Fruit fly (Drosophila melanogaster) whole organism, pupa: Measurements from ENCODE around the gene alt.

Experiments used
- CG15710 ChIP-seq: fragments of 200-800 bp; sonication (Bioruptor generic); optimal IDR thresholded peaks from 2 replicates; lab custom pipeline; 2018; ENCODE audit warnings: missing biosample characterization, mild to moderate bottlenecking, missing genetic modification characterization, moderate library complexity
- CG32121 ChIP-seq: fragments of 200-800 bp; sonication (Bioruptor generic); IDR thresholded peaks from 2 replicates; pipeline ENCODE4 v1.3.6; 2022; ENCODE audit warnings: missing biosample characterization, missing genetic modification characterization
- CG8159 ChIP-seq: fragments of 200-800 bp; sonication (Bioruptor generic); optimal IDR thresholded peaks from 3 replicates; lab custom pipeline; 2018; ENCODE audit warnings: missing biosample characterization, mild to moderate bottlenecking, missing genetic modification characterization, moderate library complexity
- EcR ChIP-seq: fragments of 200-800 bp; sonication (Bioruptor generic); optimal IDR thresholded peaks from 3 replicates; lab custom pipeline; 2019; ENCODE audit warnings: missing biosample characterization, missing genetic modification characterization, mild to moderate bottlenecking, moderate library complexity, missing genetic modification reagents
- Ets98B ChIP-seq: fragments of 200-800 bp; sonication (Bioruptor generic); IDR thresholded peaks from 2 replicates; pipeline ENCODE4 v1.3.6; 2022; ENCODE audit warnings: missing biosample characterization, missing genetic modification characterization
- Pif1A ChIP-seq: fragments of 200-800 bp; sonication (Bioruptor generic); optimal IDR thresholded peaks from 3 replicates; lab custom pipeline; 2016; ENCODE audit warnings: missing biosample characterization, missing genetic modification characterization
- Snoo ChIP-seq: fragments of 200-800 bp; sonication (Bioruptor generic); optimal IDR thresholded peaks from 3 replicates; lab custom pipeline; 2017; ENCODE audit warnings: missing biosample characterization, mild to moderate bottlenecking, missing genetic modification characterization, inconsistent platforms
- gl ChIP-seq: fragments of 200-800 bp; sonication (Bioruptor generic); optimal IDR thresholded peaks from 2 replicates; lab custom pipeline; 2018; ENCODE audit warnings: missing biosample characterization, mild to moderate bottlenecking, missing genetic modification characterization

dm6 chr3R:17680639-17681302 lies 1.5 kb downstream of the alt start:
- peak; percentile 23 for TF ChIP-seq CG15710 (tag; lab: Kevin White, UChicago)
- TF ChIP-seq CG8159 (tag; lab: Kevin White, UChicago): no peak
- no peak for TF ChIP-seq Pif1A (GFP tag; lab: Kevin White, UChicago)
- peak; percentile 58 for TF ChIP-seq Snoo
- TF ChIP-seq EcR (GFP tag; lab: Kevin White, UChicago): peak; percentile 33
- peak; percentile 5 for TF ChIP-seq Ets98B (GFP tag; lab: Robert Waterston, UW)
- TF ChIP-seq gl: no peak
- TF ChIP-seq CG32121 (GFP tag; lab: Robert Waterston, UW): peak; percentile 44; the same call in 1 of the 2 replicates
